Fruit fly (Drosophila melanogaster) whole organism, prepupa: ENCODE results near the gene MtnE.

Experiments
- CG1621 ChIP-seq: fragments of 200-800 bp; sonication (Bioruptor generic); optimal IDR thresholded peaks from 3 replicates; lab custom pipeline; 2018; ENCODE audit warnings: missing biosample characterization, mild to moderate bottlenecking, missing genetic modification characterization
- CG7368 ChIP-seq: fragments of 200-800 bp; sonication (Bioruptor generic); optimal IDR thresholded peaks from 3 replicates; lab custom pipeline; 2016; ENCODE audit warnings: missing biosample characterization, missing genetic modification characterization

DNA sequence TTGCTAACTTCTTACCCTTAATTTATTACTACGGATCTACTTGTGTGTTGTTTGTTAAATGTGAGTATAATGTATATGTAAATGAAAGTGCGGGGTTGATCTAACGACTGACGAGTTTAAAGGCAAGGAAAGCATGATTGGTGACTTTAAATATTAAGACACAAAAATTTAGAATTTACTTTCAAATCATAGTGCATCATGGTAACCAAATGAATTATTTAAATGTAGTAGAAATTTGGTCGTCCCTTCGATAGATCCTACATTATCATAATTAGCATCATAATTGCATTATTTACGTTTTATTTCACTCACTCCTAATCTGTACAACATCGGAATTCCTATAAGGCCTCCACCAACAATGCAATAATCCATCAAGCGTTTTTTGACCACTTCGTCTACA is 33.2 kb downstream of the MtnE start, which contains the start of gene Dic2:
- TF ChIP-seq CG1621 (tag; lab: Kevin White, UChicago) (no peak), CG7368 (no peak)
